Comparison of ENCODE assay signal across 4 fruit fly cellular contexts in genomic region chr3L:128295-129117, dm6.
TF ChIP-seq lines count a peak whose summit lies in the region.

No protein-coding gene starts in this region.

TF ChIP-seq in whole organism, adult, 20 proteins besides CTCF, POLR2A, EP300 and RAD21 (continued from another document):
- TF ChIP-seq cnc (optimal IDR thresholded peaks at IDR 0.05; lab: Kevin White, UChicago) (peak; percentile 62 to 84), Crg-1 (GFP tag; optimal IDR thresholded peaks at IDR 0.05; lab: Kevin White, UChicago) (no peak)

TF ChIP-seq in whole organism, embryonic, 481 proteins besides CTCF, POLR2A, EP300 and RAD21 (continued from another document and continues in another):
- TF ChIP-seq CG11247 (GFP tag; IDR thresholded peaks at IDR 0.05; lab: Robert Waterston, UW) (no peak), kah (GFP tag; optimal IDR thresholded peaks at IDR 0.05; lab: Kevin White, UChicago) (peak; percentile 30), CG8924 (tag; optimal IDR thresholded peaks at IDR 0.05; lab: Kevin White, UChicago) (peak; percentile 11), CG18764 (GFP tag; optimal IDR thresholded peaks at IDR 0.05; lab: Kevin White, UChicago) (peak; percentile 55), kni (GFP tag; optimal IDR thresholded peaks at IDR 0.05; lab: Kevin White, UChicago) (peak; percentile 86), CG34224 (GFP tag; IDR thresholded peaks at IDR 0.05; lab: Robert Waterston, UW; ENCODE audit: partially characterized antibody) (peak; percentile 40; the same call in 1 of the 3 replicates), Fer1 (GFP tag; optimal IDR thresholded peaks at IDR 0.05; lab: Kevin White, UChicago) (peak; percentile 29), Bgb (GFP tag; IDR thresholded peaks at IDR 0.05; lab: Robert Waterston, UW; ENCODE audit: partially characterized antibody) (peak; percentile 26; the same call in 1 of the 2 replicates), Adf1 (GFP tag; IDR thresholded peaks at IDR 0.05; lab: Robert Waterston, UW) (peak; percentile 33; the same call in 1 of the 2 replicates), Ada2b (GFP tag; IDR thresholded peaks at IDR 0.05; lab: Robert Waterston, UW) (no peak), CG11504 (tag; optimal IDR thresholded peaks at IDR 0.05; lab: Kevin White, UChicago) (no peak), pfk (GFP tag; optimal IDR thresholded peaks at IDR 0.05; lab: Kevin White, UChicago) (peak; percentile 99), Stat92E (GFP tag; optimal IDR thresholded peaks at IDR 0.05; lab: Kevin White, UChicago) (peak in 1 of 3 experiments; percentile 28), HHEX (GFP tag; optimal IDR thresholded peaks at IDR 0.05; lab: Kevin White, UChicago) (no peak), Med (GFP tag; lab: Kevin White, UChicago) (peak; percentile 57), her (GFP tag; optimal IDR thresholded peaks at IDR 0.05; lab: Kevin White, UChicago) (peak; percentile 13), Ets97D (GFP tag; optimal IDR thresholded peaks at IDR 0.05; lab: Kevin White, UChicago) (peak; percentile 40), nom (GFP tag; optimal IDR thresholded peaks at IDR 0.05; lab: Kevin White, UChicago) (peak; percentile 65), CG13894 (tag; optimal IDR thresholded peaks at IDR 0.05; lab: Kevin White, UChicago) (peak; percentile 17), CG12299 (tag; optimal IDR thresholded peaks at IDR 0.05; lab: Kevin White, UChicago) (peak; percentile 18), CG31365 (tag; optimal IDR thresholded peaks at IDR 0.05; lab: Kevin White, UChicago) (peak; percentile 7), CG15601 (tag; optimal IDR thresholded peaks at IDR 0.05; lab: Kevin White, UChicago) (peak; percentile 3), CG17912 (GFP tag; optimal IDR thresholded peaks at IDR 0.05; lab: Kevin White, UChicago) (peak; percentile 24), zf30C (GFP tag; optimal IDR thresholded peaks at IDR 0.05; lab: Kevin White, UChicago) (peak; percentile 56), CG17385 (GFP tag; optimal IDR thresholded peaks at IDR 0.05; lab: Kevin White, UChicago) (peak; percentile 1), z (GFP tag; IDR thresholded peaks at IDR 0.05; lab: Robert Waterston, UW) (0 out of 3 replicates have a peak, but pooled peaks have one; percentile 41), amos (GFP tag; IDR thresholded peaks at IDR 0.05; lab: Robert Waterston, UW; ENCODE audit: partially characterized antibody) (peak; percentile 15; the same call in 1 of the 2 replicates), Trl (optimal IDR thresholded peaks at IDR 0.05; lab: Kevin White, UChicago) (peak; percentile 62 to 74), Trl (GFP tag; optimal IDR thresholded peaks at IDR 0.05; lab: Kevin White, UChicago) (no peak), danr (GFP tag; IDR thresholded peaks at IDR 0.05; lab: Robert Waterston, UW) (no peak), nau (GFP tag; optimal IDR thresholded peaks at IDR 0.05; lab: Kevin White, UChicago) (no peak), cato (GFP tag; optimal IDR thresholded peaks at IDR 0.05; lab: Kevin White, UChicago; ENCODE audit: borderline replicate concordance) (no peak), Rfx (GFP tag; IDR thresholded peaks at IDR 0.05; lab: Robert Waterston, UW) (0 out of 2 replicates have a peak, but pooled peaks have one; percentile 9), Max (GFP tag; optimal IDR thresholded peaks at IDR 0.05; lab: Kevin White, UChicago) (peak; percentile 9), Sry-δ (GFP tag; optimal IDR thresholded peaks at IDR 0.05; lab: Kevin White, UChicago) (no peak), oc (tag; optimal IDR thresholded peaks at IDR 0.05; lab: Kevin White, UChicago) (peak; percentile 71), stwl (tag; optimal IDR thresholded peaks at IDR 0.05; lab: Kevin White, UChicago) (peak; percentile 68), Dll (GFP tag; IDR thresholded peaks at IDR 0.05; lab: Robert Waterston, UW; ENCODE audit: partially characterized antibody) (0 out of 4 replicates have a peak, but pooled peaks have one; percentile 18), abd-A (tag; optimal IDR thresholded peaks at IDR 0.05; lab: Kevin White, UChicago) (peak; percentile 37), D19A (tag; optimal IDR thresholded peaks at IDR 0.05; lab: Kevin White, UChicago) (peak; percentile 8)

TF ChIP-seq in whole organism, prepupa, 60 proteins besides CTCF, POLR2A, EP300 and RAD21 (continued from another document):
- TF ChIP-seq CG9139 (GFP tag; optimal IDR thresholded peaks at IDR 0.05; lab: Kevin White, UChicago) (peak; percentile 47), CG15336 (GFP tag; IDR thresholded peaks at IDR 0.05; lab: Robert Waterston, UW) (peak; percentile 41; the same call in 1 of the 2 replicates), CG11902 (GFP tag; optimal IDR thresholded peaks at IDR 0.05; lab: Kevin White, UChicago) (no peak), pdm3 (GFP tag; optimal IDR thresholded peaks at IDR 0.05; lab: Kevin White, UChicago) (no peak), Blimp-1 (GFP tag; optimal IDR thresholded peaks at IDR 0.05; lab: Kevin White, UChicago) (peak; percentile 13), Lpt (GFP tag; optimal IDR thresholded peaks at IDR 0.05; lab: Kevin White, UChicago) (peak; percentile 47), Eip75B (GFP tag; optimal IDR thresholded peaks at IDR 0.05; lab: Kevin White, UChicago) (peak; percentile 31), Eip78C (GFP tag; lab: Kevin White, UChicago) (peak; percentile 74), achi (GFP tag; optimal IDR thresholded peaks at IDR 0.05; lab: Kevin White, UChicago) (no peak), CG10669 (GFP tag; optimal IDR thresholded peaks at IDR 0.05; lab: Kevin White, UChicago) (no peak), spab (GFP tag; optimal IDR thresholded peaks at IDR 0.05; lab: Kevin White, UChicago) (no peak), CG10631 (GFP tag; optimal IDR thresholded peaks at IDR 0.05; lab: Kevin White, UChicago) (no peak), ss (GFP tag; optimal IDR thresholded peaks at IDR 0.05; lab: Kevin White, UChicago) (peak; percentile 37 to 46), acj6 (GFP tag; optimal IDR thresholded peaks at IDR 0.05; lab: Kevin White, UChicago) (no peak), fkh (GFP tag; optimal IDR thresholded peaks at IDR 0.05; lab: Kevin White, UChicago) (peak; percentile 44), Smox (GFP tag; optimal IDR thresholded peaks at IDR 0.05; lab: Kevin White, UChicago) (no peak), Ets21C (GFP tag; optimal IDR thresholded peaks at IDR 0.05; lab: Kevin White, UChicago) (no peak), CG16779 (tag; optimal IDR thresholded peaks at IDR 0.05; lab: Kevin White, UChicago) (peak; percentile 74), Sox15 (GFP tag; optimal IDR thresholded peaks at IDR 0.05; lab: Kevin White, UChicago) (no peak), Hr39 (GFP tag; optimal IDR thresholded peaks at IDR 0.05; lab: Kevin White, UChicago) (no peak), CG8632 (GFP tag; optimal IDR thresholded peaks at IDR 0.05; lab: Kevin White, UChicago) (no peak), esn (GFP tag; optimal IDR thresholded peaks at IDR 0.05; lab: Kevin White, UChicago) (no peak), CG8319 (GFP tag; optimal IDR thresholded peaks at IDR 0.05; lab: Kevin White, UChicago) (no peak), Hr38 (GFP tag; optimal IDR thresholded peaks at IDR 0.05; lab: Kevin White, UChicago) (no peak), CG31627 (GFP tag; optimal IDR thresholded peaks at IDR 0.05; lab: Kevin White, UChicago) (no peak), CG1621 (tag; optimal IDR thresholded peaks at IDR 0.05; lab: Kevin White, UChicago) (peak; percentile 82), CG8119 (GFP tag; IDR thresholded peaks at IDR 0.05; lab: Robert Waterston, UW) (peak; percentile 29; the same call in 1 of the 3 replicates), vri (GFP tag; optimal IDR thresholded peaks at IDR 0.05; lab: Kevin White, UChicago) (peak; percentile 67), CG34406 (GFP tag; optimal IDR thresholded peaks at IDR 0.05; lab: Kevin White, UChicago) (no peak), svp (GFP tag; lab: Kevin White, UChicago) (peak; percentile 59), net (GFP tag; optimal IDR thresholded peaks at IDR 0.05; lab: Kevin White, UChicago) (peak; percentile 14), CG6276 (GFP tag; optimal IDR thresholded peaks at IDR 0.05; lab: Kevin White, UChicago) (peak; percentile 7), CG11294 (GFP tag; IDR thresholded peaks at IDR 0.05; lab: Robert Waterston, UW) (no peak), Sox102F (GFP tag; optimal IDR thresholded peaks at IDR 0.05; lab: Kevin White, UChicago) (no peak), OdsH (GFP tag; optimal IDR thresholded peaks at IDR 0.05; lab: Kevin White, UChicago) (no peak), CG6808 (GFP tag; optimal IDR thresholded peaks at IDR 0.05; lab: Kevin White, UChicago) (no peak), Eip93F (GFP tag; optimal IDR thresholded peaks at IDR 0.05; lab: Kevin White, UChicago) (no peak), CG11762 (GFP tag; optimal IDR thresholded peaks at IDR 0.05; lab: Kevin White, UChicago; ENCODE audit: insufficient read depth) (no peak), dsx (GFP tag; optimal IDR thresholded peaks at IDR 0.05; lab: Kevin White, UChicago; ENCODE audit: poor library complexity, severe bottlenecking) (peak; percentile 17), CG6854 (GFP tag; optimal IDR thresholded peaks at IDR 0.05; lab: Kevin White, UChicago) (peak; percentile 91)

TF ChIP-seq in whole organism, wandering third instar larva, 38 proteins besides CTCF, POLR2A, EP300 and RAD21 (continued from another document):
- peak; percentile 9 to 55 for TF ChIP-seq dl (GFP tag; optimal IDR thresholded peaks at IDR 0.05; lab: Kevin White, UChicago; ENCODE audit: insufficient read depth in 1 of 2, partially characterized antibody in 2 of 2)
- no peak for TF ChIP-seq ey (GFP tag; optimal IDR thresholded peaks at IDR 0.05; lab: Kevin White, UChicago)
- peak; percentile 96 for TF ChIP-seq CrebA (GFP tag; optimal IDR thresholded peaks at IDR 0.05; lab: Kevin White, UChicago; ENCODE audit: borderline replicate concordance)
- TF ChIP-seq foxo (GFP tag; optimal IDR thresholded peaks at IDR 0.05; lab: Kevin White, UChicago), result peak in 1 of 2 experiments; percentile 74
- TF ChIP-seq Mio (GFP tag; optimal IDR thresholded peaks at IDR 0.05; lab: Kevin White, UChicago), result no peak
- TF ChIP-seq Dfd (GFP tag; optimal IDR thresholded peaks at IDR 0.05; lab: Kevin White, UChicago), result no peak
- no peak for TF ChIP-seq brk (GFP tag; optimal IDR thresholded peaks at IDR 0.05; lab: Kevin White, UChicago)
